Fruit fly (Drosophila melanogaster) whole organism, pupa: ENCODE data around the gene CG43736.
A peak's percentile ranks its signal among the peaks of the same experiment; 100 is the strongest.

Experiments used
- CG12605 ChIP-seq: fragments of 200-800 bp; sonication (Bioruptor generic); IDR thresholded peaks from 2 replicates; pipeline ENCODE4 v1.3.6; 2022; ENCODE audit warnings: missing biosample characterization, missing genetic modification characterization
- CG17806 ChIP-seq: fragments of 200-800 bp; sonication (Bioruptor generic); optimal IDR thresholded peaks from 2 replicates; lab custom pipeline; 2018; ENCODE audit warnings: missing biosample characterization, mild to moderate bottlenecking, missing genetic modification characterization, moderate library complexity
- CG32121 ChIP-seq: fragments of 200-800 bp; sonication (Bioruptor generic); IDR thresholded peaks from 2 replicates; pipeline ENCODE4 v1.3.6; 2022; ENCODE audit warnings: missing biosample characterization, missing genetic modification characterization
- CG8301 ChIP-seq: fragments of 200-800 bp; sonication (Bioruptor generic); optimal IDR thresholded peaks from 2 replicates; lab custom pipeline; 2018; ENCODE audit warnings: missing biosample characterization, mild to moderate bottlenecking, missing genetic modification characterization
- CG9948 ChIP-seq: fragments of 200-800 bp; sonication (Bioruptor generic); optimal IDR thresholded peaks from 2 replicates; lab custom pipeline; 2018; ENCODE audit warnings: missing biosample characterization, mild to moderate bottlenecking, missing genetic modification characterization, moderate library complexity
- D1 ChIP-seq: fragments of 200-800 bp; sonication (Bioruptor generic); optimal IDR thresholded peaks from 2 replicates; lab custom pipeline; 2018; ENCODE audit warnings: missing biosample characterization, mild to moderate bottlenecking, missing genetic modification characterization, moderate library complexity
- EcR ChIP-seq: fragments of 200-800 bp; sonication (Bioruptor generic); optimal IDR thresholded peaks from 3 replicates; lab custom pipeline; 2019; ENCODE audit warnings: missing biosample characterization, missing genetic modification characterization, mild to moderate bottlenecking, moderate library complexity, missing genetic modification reagents
- Ets98B ChIP-seq: fragments of 200-800 bp; sonication (Bioruptor generic); IDR thresholded peaks from 2 replicates; pipeline ENCODE4 v1.3.6; 2022; ENCODE audit warnings: missing biosample characterization, missing genetic modification characterization
- Pif1A ChIP-seq: fragments of 200-800 bp; sonication (Bioruptor generic); optimal IDR thresholded peaks from 3 replicates; lab custom pipeline; 2016; ENCODE audit warnings: missing biosample characterization, missing genetic modification characterization
- Pif1B ChIP-seq: fragments of 200-800 bp; sonication (Bioruptor generic); optimal IDR thresholded peaks from 3 replicates; lab custom pipeline; 2016; ENCODE audit warnings: missing biosample characterization, missing genetic modification characterization
- fd96Ca ChIP-seq: fragments of 200-800 bp; sonication (Bioruptor generic); IDR thresholded peaks from 3 replicates; pipeline ENCODE4 v1.3.6; 2022; ENCODE audit warnings: missing biosample characterization, missing genetic modification characterization
- gl ChIP-seq: fragments of 200-800 bp; sonication (Bioruptor generic); optimal IDR thresholded peaks from 2 replicates; lab custom pipeline; 2018; ENCODE audit warnings: missing biosample characterization, mild to moderate bottlenecking, missing genetic modification characterization
- rn ChIP-seq: fragments of 200-800 bp; sonication (Bioruptor generic); IDR thresholded peaks from 2 replicates; pipeline ENCODE4 v1.3.6; 2022; ENCODE audit warnings: missing biosample characterization, missing genetic modification characterization

- TF ChIP-seq D1: no peak
- no peak for TF ChIP-seq Pif1B
- peak; percentile 55; the same call in 1 of the 3 replicates for TF ChIP-seq fd96Ca
- no peak for TF ChIP-seq gl (tag; lab: Kevin White, UChicago)
- TF ChIP-seq rn (GFP tag; lab: Robert Waterston, UW): no peak
- TF ChIP-seq Pif1A (GFP tag; lab: Kevin White, UChicago): no peak
- peak; percentile 62 for TF ChIP-seq EcR (GFP tag; lab: Kevin White, UChicago)
- TF ChIP-seq CG17806: no peak
- TF ChIP-seq CG8301 (tag; lab: Kevin White, UChicago): no peak
- TF ChIP-seq CG12605: peak; percentile 63
- TF ChIP-seq CG32121 (GFP tag; lab: Robert Waterston, UW): peak; percentile 30; the same call in 1 of the 2 replicates
- peak; percentile 12 for TF ChIP-seq CG9948 (tag; lab: Kevin White, UChicago)
- TF ChIP-seq Ets98B (GFP tag; lab: Robert Waterston, UW): peak; percentile 34; the same call in 1 of the 2 replicates
Observed at dm6 chrX:6868024-6868628, 4.4 kb downstream of the CG43736 start.
